Fruit fly (Drosophila melanogaster): ENCODE data around the gene tara.

The tara gene

DNA sequence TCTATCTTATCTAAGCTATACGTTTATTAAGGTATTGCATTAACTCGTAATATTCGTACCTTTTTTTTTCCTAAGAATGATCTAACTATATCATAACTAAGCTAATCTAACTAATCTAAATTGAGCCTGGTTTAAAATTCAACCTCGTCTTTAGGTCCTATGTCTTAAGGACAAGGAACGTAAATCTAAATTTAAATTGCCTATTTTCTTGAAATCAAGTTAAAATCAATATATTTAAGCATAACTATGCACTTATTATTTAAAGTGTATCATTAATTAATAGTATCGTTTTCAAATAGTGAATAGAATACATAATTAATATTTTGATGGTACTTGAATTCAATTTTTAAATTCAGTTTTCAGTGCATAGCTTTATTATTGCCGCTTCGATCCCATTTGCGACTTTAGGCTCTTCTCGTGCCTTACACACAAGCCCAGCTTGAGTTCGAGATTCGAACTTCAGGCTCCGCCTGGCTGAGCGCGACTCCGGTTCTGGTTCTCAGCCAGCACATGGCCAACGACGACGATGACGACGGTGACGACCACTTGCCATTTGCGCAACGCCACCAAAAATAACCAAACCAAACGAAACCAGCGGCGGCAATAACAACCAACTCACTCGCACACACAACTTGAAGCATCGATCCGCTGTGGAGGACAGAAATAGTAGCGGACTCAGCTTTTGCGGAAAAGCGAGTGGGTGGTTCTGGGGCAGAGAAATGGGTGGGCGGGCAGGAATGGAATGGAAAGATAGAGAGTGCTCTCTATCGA lies 14.5 kb upstream of the tara start (continued):
- TF ChIP-seq CG10209 (GFP tag; optimal IDR thresholded peaks at IDR 0.05) (no peak), CG13296 (GFP tag; optimal IDR thresholded peaks at IDR 0.05) (no peak), CG2120 (GFP tag; optimal IDR thresholded peaks at IDR 0.05) (no peak), Med (GFP tag) (peak; percentile 59), Hey (tag; optimal IDR thresholded peaks at IDR 0.05) (no peak), CG3995 (GFP tag; optimal IDR thresholded peaks at IDR 0.05) (no peak), Elba2 (GFP tag; optimal IDR thresholded peaks at IDR 0.05) (no peak), MTF-1 (GFP tag; optimal IDR thresholded peaks at IDR 0.05; ENCODE audit: borderline replicate concordance) (no peak), CG13624 (GFP tag; optimal IDR thresholded peaks at IDR 0.05) (no peak), CG12299 (tag; optimal IDR thresholded peaks at IDR 0.05) (no peak), Oaz (GFP tag; IDR thresholded peaks at IDR 0.05) (no peak), grn (GFP tag; optimal IDR thresholded peaks at IDR 0.05) (no peak), corto (GFP tag; optimal IDR thresholded peaks at IDR 0.05) (no peak), chinmo (GFP tag; IDR thresholded peaks at IDR 0.05; ENCODE audit: partially characterized antibody) (peak; percentile 65; the same call in 1 of the 4 replicates), CG31365 (tag; optimal IDR thresholded peaks at IDR 0.05) (peak; percentile 5), pita (GFP tag; optimal IDR thresholded peaks at IDR 0.05) (no peak), CG8290 (GFP tag; optimal IDR thresholded peaks at IDR 0.05) (no peak), CG8290 (tag; optimal IDR thresholded peaks at IDR 0.05) (peak in 1 of 2 experiments; percentile 70), inv (GFP tag; IDR thresholded peaks at IDR 0.05; ENCODE audit: partially characterized antibody) (no peak), CG8359 (GFP tag; optimal IDR thresholded peaks at IDR 0.05; ENCODE audit: borderline replicate concordance) (no peak), CG7786 (GFP tag; optimal IDR thresholded peaks at IDR 0.05) (no peak), danr (GFP tag; IDR thresholded peaks at IDR 0.05) (no peak), br (optimal IDR thresholded peaks at IDR 0.05) (no peak), pnt (GFP tag; optimal IDR thresholded peaks at IDR 0.05) (no peak), Rx (GFP tag; IDR thresholded peaks at IDR 0.05) (0 out of 2 replicates have a peak, but pooled peaks have one; percentile 17), CG12769 (tag; optimal IDR thresholded peaks at IDR 0.05) (peak; percentile 87), D (optimal IDR thresholded peaks at IDR 0.05) (no peak), D (GFP tag; optimal IDR thresholded peaks at IDR 0.05) (no peak), al (GFP tag; IDR thresholded peaks at IDR 0.05) (no peak), cato (GFP tag; optimal IDR thresholded peaks at IDR 0.05; ENCODE audit: borderline replicate concordance) (no peak), Doc3 (GFP tag; IDR thresholded peaks at IDR 0.05; ENCODE audit: partially characterized antibody) (no peak), prd (optimal IDR thresholded peaks at IDR 0.05) (no peak), prd (GFP tag; IDR thresholded peaks at IDR 0.05) (no peak), HLH54F (GFP tag; optimal IDR thresholded peaks at IDR 0.05) (no peak), dimm (GFP tag; IDR thresholded peaks at IDR 0.05) (no peak), NC2α (GFP tag; optimal IDR thresholded peaks at IDR 0.05) (no peak), CG31388 (GFP tag; optimal IDR thresholded peaks at IDR 0.05) (no peak), Ets65A (GFP tag) (no peak), CG2116 (GFP tag; optimal IDR thresholded peaks at IDR 0.05) (no peak), Bgb (GFP tag; IDR thresholded peaks at IDR 0.05; ENCODE audit: partially characterized antibody) (no peak), HLHmδ (GFP tag; optimal IDR thresholded peaks at IDR 0.05) (no peak), CG31224 (GFP tag; IDR thresholded peaks at IDR 0.05) (peak; percentile 46; the same call in 1 of the 2 replicates), dmrt99B (tag; optimal IDR thresholded peaks at IDR 0.05) (no peak), CG4360 (GFP tag; IDR thresholded peaks at IDR 0.05) (0 out of 2 replicates have a peak, but pooled peaks have one; percentile 16), p53 (GFP tag; optimal IDR thresholded peaks at IDR 0.05) (no peak), chif (GFP tag; optimal IDR thresholded peaks at IDR 0.05) (no peak), CG32767 (GFP tag; IDR thresholded peaks at IDR 0.05) (no peak), CG12219 (GFP tag; optimal IDR thresholded peaks at IDR 0.05) (no peak), dan (GFP tag; IDR thresholded peaks at IDR 0.05) (no peak), Spps (tag; optimal IDR thresholded peaks at IDR 0.05) (no peak), Ada2b (GFP tag; IDR thresholded peaks at IDR 0.05) (no peak)
